Fruit fly (Drosophila melanogaster): ENCODE results near the gene CG13693.
A peak's percentile ranks its signal among the peaks of the same experiment; 100 is the strongest.

DNA sequence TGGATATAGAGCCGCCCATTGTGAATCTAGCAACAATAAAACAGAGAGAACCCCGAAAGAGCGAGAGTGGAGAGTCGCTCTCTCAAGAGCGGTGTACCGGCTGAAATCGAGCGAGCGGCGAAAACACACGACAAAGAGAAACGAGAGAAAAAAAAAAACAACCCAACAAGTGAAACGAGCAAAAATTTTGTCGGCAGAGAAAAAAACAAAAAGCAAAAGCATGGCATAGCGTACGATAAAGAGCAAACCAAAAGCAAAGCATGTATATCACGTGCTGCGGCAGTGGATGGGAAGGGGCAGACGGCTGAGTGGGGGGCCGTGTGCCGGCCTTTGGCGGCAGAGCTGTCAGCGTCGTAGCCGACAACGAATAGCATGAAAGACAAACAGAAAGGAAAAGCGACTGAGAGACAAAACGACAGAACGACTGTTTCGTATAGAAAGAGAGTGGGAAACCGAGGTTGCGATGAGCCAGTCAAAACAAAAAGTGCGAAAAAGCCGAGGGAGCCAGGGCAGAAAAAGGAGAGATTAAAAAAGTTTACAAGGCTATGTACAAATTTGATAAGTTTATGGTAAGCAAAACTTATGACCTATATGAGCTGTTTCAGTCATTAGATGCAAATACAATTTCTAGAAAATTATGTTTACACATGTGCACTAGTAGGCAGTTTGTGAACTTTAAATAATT, 14.5 kb downstream of the CG13693 start:
- TF ChIP-seq Clk (GFP tag; optimal IDR thresholded peaks at IDR 0.05) (no peak), CG14711 (tag; optimal IDR thresholded peaks at IDR 0.05) (no peak), CG11617 (GFP tag; optimal IDR thresholded peaks at IDR 0.05) (peak; percentile 61), CG7045 (GFP tag; optimal IDR thresholded peaks at IDR 0.05) (peak; percentile 4), Mnt (GFP tag; optimal IDR thresholded peaks at IDR 0.05) (peak; percentile 78), pad (GFP tag; optimal IDR thresholded peaks at IDR 0.05) (no peak), kay (GFP tag; ENCODE audit: borderline replicate concordance) (no peak), cic (GFP tag; optimal IDR thresholded peaks at IDR 0.05) (peak; percentile 49), tj (GFP tag; optimal IDR thresholded peaks at IDR 0.05) (peak; percentile 68)
